Fruit fly (Drosophila melanogaster) whole organism, embryonic: ENCODE data around the gene Tsen34.

Experiments
- Ada2b ChIP-seq: fragments of 200-800 bp; sonication (Bioruptor generic); IDR thresholded peaks from 2 replicates; pipeline ENCODE4 v1.3.6; 2022; ENCODE audit warnings: missing biosample characterization, missing genetic modification characterization
- CG10565 ChIP-seq: fragments of 200-800 bp; sonication (Bioruptor generic); optimal IDR thresholded peaks from 3 replicates; lab custom pipeline; 2016; ENCODE audit warnings: missing biosample characterization, mild to moderate bottlenecking, missing genetic modification characterization
- CG10959 ChIP-seq: fragments of 200-800 bp; sonication (Bioruptor generic); IDR thresholded peaks from 2 replicates; pipeline ENCODE4 v1.3.6; 2022; ENCODE audit warnings: missing biosample characterization, missing genetic modification characterization
- CG11093 ChIP-seq: fragments of 200-800 bp; sonication (Bioruptor generic); IDR thresholded peaks from 3 replicates; pipeline ENCODE4 v1.3.6; 2022; ENCODE audit warnings: missing biosample characterization, missing genetic modification characterization
- CG11504 ChIP-seq: fragments of 200-800 bp; sonication (Bioruptor generic); optimal IDR thresholded peaks from 3 replicates; lab custom pipeline; 2019; ENCODE audit warnings: missing biosample characterization, mild to moderate bottlenecking, missing genetic modification characterization, moderate library complexity
- CG12236 ChIP-seq: fragments of 200-800 bp; sonication (Bioruptor generic); optimal IDR thresholded peaks from 2 replicates; lab custom pipeline; 2016; ENCODE audit warnings: missing biosample characterization, missing genetic modification characterization
- CG12942 ChIP-seq: fragments of 200-800 bp; sonication (Bioruptor generic); optimal IDR thresholded peaks from 3 replicates; lab custom pipeline; 2016; ENCODE audit warnings: missing biosample characterization, missing genetic modification characterization
- CG14667 ChIP-seq: fragments of 200-800 bp; sonication (Bioruptor generic); IDR thresholded peaks from 2 replicates; pipeline ENCODE4 v1.3.6; 2022; ENCODE audit warnings: missing biosample characterization, missing genetic modification characterization
- CG14710 ChIP-seq: fragments of 200-800 bp; sonication (Bioruptor generic); optimal IDR thresholded peaks from 3 replicates; lab custom pipeline; 2019; ENCODE audit warnings: missing biosample characterization, mild to moderate bottlenecking, missing genetic modification characterization, moderate library complexity
- CG17328 ChIP-seq: fragments of 200-800 bp; sonication (Bioruptor generic); IDR thresholded peaks from 2 replicates; pipeline ENCODE4 v1.3.6; 2022; ENCODE audit warnings: missing biosample characterization, missing genetic modification characterization
- CG17361 ChIP-seq: fragments of 200-800 bp; sonication (Bioruptor generic); IDR thresholded peaks from 3 replicates; pipeline ENCODE4 v1.3.6; 2022; ENCODE audit warnings: missing biosample characterization, missing genetic modification characterization
- CG17829 ChIP-seq: fragments of 200-800 bp; optimal IDR thresholded peaks from 2 replicates; lab custom pipeline; 2019; ENCODE audit warnings: missing biosample characterization, mild to moderate bottlenecking, missing genetic modification characterization, moderate library complexity
- CG18262 ChIP-seq: fragments of 200-800 bp; optimal IDR thresholded peaks from 3 replicates; lab custom pipeline; 2019; ENCODE audit warnings: missing biosample characterization, mild to moderate bottlenecking, missing genetic modification characterization, moderate library complexity
- CG2712 ChIP-seq: fragments of 200-800 bp; optimal IDR thresholded peaks from 3 replicates; lab custom pipeline; 2019; ENCODE audit warnings: missing biosample characterization, mild to moderate bottlenecking, missing genetic modification characterization, moderate library complexity
- CG31224 ChIP-seq: fragments of 200-800 bp; sonication (Bioruptor generic); IDR thresholded peaks from 2 replicates; pipeline ENCODE4 v1.3.6; 2022; ENCODE audit warnings: missing biosample characterization, missing genetic modification characterization
- CG31441 ChIP-seq: fragments of 200-800 bp; sonication (Bioruptor generic); IDR thresholded peaks from 2 replicates; pipeline ENCODE4 v1.3.6; 2022; ENCODE audit warnings: missing biosample characterization, missing genetic modification characterization
- CG4360 ChIP-seq: fragments of 200-800 bp; sonication (Bioruptor generic); IDR thresholded peaks from 2 replicates; pipeline ENCODE4 v1.3.6; 2022; ENCODE audit warnings: missing biosample characterization, missing genetic modification characterization
- CG4404 ChIP-seq: fragments of 200-800 bp; sonication (Bioruptor generic); IDR thresholded peaks from 2 replicates; pipeline ENCODE4 v1.3.6; 2022; ENCODE audit warnings: missing biosample characterization, missing genetic modification characterization
- CG6175 ChIP-seq: fragments of 200-800 bp; sonication (Bioruptor generic); IDR thresholded peaks from 3 replicates; pipeline ENCODE4 v1.3.6; 2022; ENCODE audit warnings: missing biosample characterization, missing genetic modification characterization
- CG7271 ChIP-seq: fragments of 200-800 bp; sonication (Bioruptor generic); optimal IDR thresholded peaks from 2 replicates; lab custom pipeline; 2018; ENCODE audit warnings: missing biosample characterization, mild to moderate bottlenecking, missing genetic modification characterization, moderate library complexity
- CG7963 ChIP-seq: fragments of 200-800 bp; sonication (Bioruptor generic); IDR thresholded peaks from 3 replicates; pipeline ENCODE4 v1.3.6; 2022; ENCODE audit warnings: missing biosample characterization, missing genetic modification characterization; ENCODE audit not compliant: partially characterized antibody
- CG8281 ChIP-seq: fragments of 200-800 bp; sonication (Bioruptor generic); optimal IDR thresholded peaks from 2 replicates; lab custom pipeline; 2018; ENCODE audit warnings: missing biosample characterization, mild to moderate bottlenecking, missing genetic modification characterization, moderate library complexity
- CG8290 ChIP-seq, 3 experiments: fragments of 200-800 bp; sonication (Bioruptor generic); optimal IDR thresholded peaks; 2 replicates each; lab custom pipeline; 2016 to 2019; ENCODE audit warnings: missing biosample characterization in 3 of 3, missing genetic modification characterization in 3 of 3, mild to moderate bottlenecking in 2 of 3, moderate library complexity in 1 of 3
- CG8944 ChIP-seq: fragments of 200-800 bp; sonication (Bioruptor generic); optimal IDR thresholded peaks from 3 replicates; lab custom pipeline; 2016; ENCODE audit warnings: missing biosample characterization, missing genetic modification characterization
- CG9215 ChIP-seq: fragments of 200-800 bp; sonication (Bioruptor generic); IDR thresholded peaks from 2 replicates; pipeline ENCODE4 v1.3.6; 2022; ENCODE audit warnings: missing biosample characterization, missing genetic modification characterization
- Dfd ChIP-seq, 2 experiments: fragments of >200 bp; optimal IDR thresholded peaks; 2 replicates each; lab custom pipeline; 2017; ENCODE audit warnings: missing biosample characterization in 2 of 2, missing genetic modification characterization in 2 of 2
- Ets97D ChIP-seq: fragments of 200-800 bp; sonication (Bioruptor generic); optimal IDR thresholded peaks from 3 replicates; lab custom pipeline; 2016; ENCODE audit warnings: missing biosample characterization, missing genetic modification characterization
- H2.0 ChIP-seq: fragments of 200-800 bp; sonication (Bioruptor generic); IDR thresholded peaks from 2 replicates; pipeline ENCODE4 v1.3.6; 2022; ENCODE audit warnings: missing biosample characterization, missing genetic modification characterization
- HLH3B ChIP-seq: fragments of 200-800 bp; sonication (Bioruptor generic); IDR thresholded peaks from 2 replicates; pipeline ENCODE4 v1.3.6; 2022; ENCODE audit warnings: missing biosample characterization, missing genetic modification characterization
- HLH54F ChIP-seq: fragments of 200-800 bp; sonication (Bioruptor generic); optimal IDR thresholded peaks from 3 replicates; lab custom pipeline; 2016; ENCODE audit warnings: missing biosample characterization, missing genetic modification characterization
- Hand ChIP-seq: fragments of 200-800 bp; sonication (Bioruptor generic); optimal IDR thresholded peaks from 2 replicates; lab custom pipeline; 2017; ENCODE audit warnings: mild to moderate bottlenecking, missing biosample characterization, missing genetic modification reagents, missing genetic modification characterization
- Kr ChIP-seq: fragments of 200-800 bp; sonication (Bioruptor generic); optimal IDR thresholded peaks from 2 replicates; lab custom pipeline; 2017; ENCODE audit warnings: missing biosample characterization, mild to moderate bottlenecking, missing genetic modification characterization
- Myb ChIP-seq: fragments of 200-800 bp; sonication (Bioruptor generic); optimal IDR thresholded peaks from 2 replicates; lab custom pipeline; 2016; ENCODE audit warnings: missing biosample characterization, missing genetic modification characterization
- Six4 ChIP-seq: fragments of 200-800 bp; sonication (Bioruptor generic); optimal IDR thresholded peaks from 2 replicates; lab custom pipeline; 2016; ENCODE audit warnings: missing biosample characterization, missing genetic modification characterization
- Sox102F ChIP-seq: fragments of 200-800 bp; sonication (Bioruptor generic); optimal IDR thresholded peaks from 2 replicates; lab custom pipeline; 2018; ENCODE audit warnings: missing biosample characterization, mild to moderate bottlenecking, missing genetic modification characterization, moderate library complexity
- Sry-β ChIP-seq: fragments of 200-800 bp; sonication (Bioruptor generic); optimal IDR thresholded peaks from 2 replicates; lab custom pipeline; 2018; ENCODE audit warnings: missing biosample characterization, mild to moderate bottlenecking, missing genetic modification characterization, moderate library complexity
- Xrp1 ChIP-seq: fragments of 200-800 bp; sonication (Bioruptor generic); IDR thresholded peaks from 2 replicates; pipeline ENCODE4 v1.3.6; 2022; ENCODE audit warnings: missing biosample characterization, missing genetic modification characterization
- ara ChIP-seq: fragments of 200-800 bp; sonication (Bioruptor generic); IDR thresholded peaks from 2 replicates; pipeline ENCODE4 v1.3.6; 2022; ENCODE audit warnings: missing biosample characterization, missing genetic modification characterization
- ash1 ChIP-seq: fragments of 200-800 bp; sonication (Bioruptor generic); optimal IDR thresholded peaks from 2 replicates; lab custom pipeline; 2018; ENCODE audit warnings: missing biosample characterization, mild to moderate bottlenecking, missing genetic modification characterization
- bowl ChIP-seq: fragments of 200-800 bp; sonication (Bioruptor generic); IDR thresholded peaks from 2 replicates; pipeline ENCODE4 v1.3.6; 2022; ENCODE audit warnings: missing biosample characterization, missing genetic modification characterization
- gem ChIP-seq: fragments of 200-800 bp; sonication (Bioruptor generic); optimal IDR thresholded peaks from 2 replicates; lab custom pipeline; 2019; ENCODE audit warnings: missing biosample characterization, mild to moderate bottlenecking, missing genetic modification characterization, moderate library complexity
- hbn ChIP-seq: fragments of 200-800 bp; sonication (Bioruptor generic); IDR thresholded peaks from 2 replicates; pipeline ENCODE4 v1.3.6; 2022; ENCODE audit warnings: missing biosample characterization, missing genetic modification characterization; ENCODE audit not compliant: partially characterized antibody
- ind ChIP-seq: fragments of 200-800 bp; sonication (Bioruptor generic); optimal IDR thresholded peaks from 3 replicates; lab custom pipeline; 2016; ENCODE audit warnings: missing biosample characterization, missing genetic modification characterization
- luna ChIP-seq: fragments of 200-800 bp; sonication (Bioruptor generic); optimal IDR thresholded peaks from 2 replicates; lab custom pipeline; 2016; ENCODE audit warnings: missing biosample characterization, missing genetic modification characterization
- odd ChIP-seq: fragments of 200-800 bp; sonication (Bioruptor generic); optimal IDR thresholded peaks from 2 replicates; lab custom pipeline; 2017; ENCODE audit warnings: missing biosample characterization, mild to moderate bottlenecking, missing genetic modification characterization
- pb ChIP-seq: fragments of 200-800 bp; sonication (Bioruptor generic); optimal IDR thresholded peaks from 3 replicates; lab custom pipeline; 2016; ENCODE audit warnings: missing biosample characterization, missing genetic modification characterization
- sr ChIP-seq: fragments of 200-800 bp; sonication (Bioruptor generic); IDR thresholded peaks from 3 replicates; pipeline ENCODE4 v1.3.6; 2022; ENCODE audit warnings: missing biosample characterization, missing genetic modification characterization
- twi ChIP-seq: fragments of 200-800 bp; optimal IDR thresholded peaks from 2 replicates; lab custom pipeline; 2019; ENCODE audit warnings: missing biosample characterization, mild to moderate bottlenecking, missing genetic modification characterization, moderate library complexity
- zfh2 ChIP-seq: fragments of 200-800 bp; sonication (Bioruptor generic); optimal IDR thresholded peaks from 2 replicates; lab custom pipeline; 2016; ENCODE audit warnings: missing biosample characterization, missing genetic modification characterization

Tsen34 gene

DNA sequence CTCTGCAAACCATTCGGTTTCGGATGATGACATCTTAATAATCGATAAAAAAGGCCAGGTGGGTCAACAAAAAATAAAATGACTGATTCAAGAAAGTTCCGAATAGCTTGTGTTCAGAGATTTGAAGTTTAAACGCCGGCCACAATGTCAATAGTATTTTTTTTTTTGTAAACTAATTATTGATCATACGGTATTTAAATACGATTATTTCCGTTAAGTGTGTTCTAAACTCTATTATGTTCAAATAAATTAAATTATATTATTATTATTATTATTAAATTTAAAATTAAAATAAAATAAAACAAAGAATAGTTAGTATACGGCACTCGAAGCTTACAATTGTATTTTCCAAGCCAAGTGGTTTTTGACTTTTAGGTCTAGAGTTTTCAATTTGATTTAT, 28.2 kb downstream of the Tsen34 start, which contains the start of gene CG13471:
Gene CG13471, minus strand, starts transcription at position 101 of the 400 bp plus-strand sequence.
- TF ChIP-seq Dfd (GFP tag; optimal IDR thresholded peaks at IDR 0.05; lab: Kevin White, UChicago) (no peak), Six4 (GFP tag; lab: Kevin White, UChicago) (no peak), H2.0 (GFP tag; lab: Robert Waterston, UW) (no peak), CG7963 (no peak), hbn (GFP tag; lab: Robert Waterston, UW) (no peak), CG8281 (tag; lab: Kevin White, UChicago) (no peak), luna (no peak), Ada2b (no peak), twi (no peak), CG12942 (no peak), CG14710 (no peak), Hand (GFP tag; lab: Kevin White, UChicago) (no peak), Kr (GFP tag; lab: Kevin White, UChicago) (no peak), pb (GFP tag; lab: Kevin White, UChicago) (no peak), CG31224 (no peak)

DNA sequence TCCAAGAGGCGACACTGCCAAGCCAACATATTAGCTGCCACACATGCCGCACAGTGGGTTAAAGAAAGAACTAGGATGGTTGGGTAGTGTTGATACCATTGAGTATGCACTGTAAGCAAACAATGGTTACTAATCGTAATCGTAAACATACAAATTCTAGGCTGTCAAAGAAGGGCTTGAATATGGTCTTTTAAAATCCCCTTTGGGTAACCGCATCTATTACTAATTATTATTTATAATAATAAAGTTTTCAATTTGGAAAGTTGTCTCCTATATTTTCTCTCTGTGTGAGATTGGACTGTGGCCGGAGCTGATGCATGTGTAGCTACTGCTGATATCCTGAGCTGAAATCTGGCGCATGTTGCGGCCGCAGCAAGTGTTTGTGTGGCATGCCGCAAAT, 29.9 kb downstream of the Tsen34 start:
- TF ChIP-seq bowl, result no peak
- 0 out of 3 replicates have a peak, but pooled peaks have one; percentile 22 for TF ChIP-seq CG11093 (GFP tag; lab: Robert Waterston, UW)
- TF ChIP-seq CG18262 (tag; lab: Kevin White, UChicago), result peak; percentile 36
- TF ChIP-seq CG9215 (GFP tag; lab: Robert Waterston, UW), result no peak
- TF ChIP-seq zfh2, result no peak
- no peak for TF ChIP-seq CG10565 (GFP tag; lab: Kevin White, UChicago)
- TF ChIP-seq CG14667 (GFP tag; lab: Robert Waterston, UW), result no peak
- TF ChIP-seq CG10959 (GFP tag; lab: Robert Waterston, UW), result no peak
- no peak for TF ChIP-seq CG14710
- no peak for TF ChIP-seq HLH3B (GFP tag; lab: Robert Waterston, UW)
- no peak for TF ChIP-seq Ets97D
- no peak for TF ChIP-seq CG6175
- no peak for TF ChIP-seq ind (GFP tag; lab: Kevin White, UChicago)
- TF ChIP-seq CG11504 (tag; lab: Kevin White, UChicago), result no peak
- TF ChIP-seq CG8290 (GFP tag; optimal IDR thresholded peaks at IDR 0.05; lab: Kevin White, UChicago), result no peak
- no peak for TF ChIP-seq CG8290 (tag; optimal IDR thresholded peaks at IDR 0.05; lab: Kevin White, UChicago)
- TF ChIP-seq ara (GFP tag; lab: Robert Waterston, UW), result 0 out of 2 replicates have a peak, but pooled peaks have one; percentile 32
- no peak for TF ChIP-seq CG12236 (GFP tag; lab: Kevin White, UChicago)
- TF ChIP-seq CG7271 (tag; lab: Kevin White, UChicago), result no peak
- TF ChIP-seq odd (GFP tag; lab: Kevin White, UChicago), result no peak
- peak; percentile 40 for TF ChIP-seq gem (tag; lab: Kevin White, UChicago)
- TF ChIP-seq CG2712 (tag; lab: Kevin White, UChicago), result peak; percentile 52
- TF ChIP-seq Sry-β (GFP tag; lab: Kevin White, UChicago), result no peak
- TF ChIP-seq ash1 (GFP tag; lab: Kevin White, UChicago), result no peak
- 0 out of 2 replicates have a peak, but pooled peaks have one; percentile 29 for TF ChIP-seq Xrp1
- no peak for TF ChIP-seq HLH54F (GFP tag; lab: Kevin White, UChicago)
- peak; percentile 23 for TF ChIP-seq CG17829 (tag; lab: Kevin White, UChicago)
- TF ChIP-seq CG4360 (GFP tag; lab: Robert Waterston, UW), result no peak
- TF ChIP-seq CG17328 (GFP tag; lab: Robert Waterston, UW), result 0 out of 2 replicates have a peak, but pooled peaks have one; percentile 9
- TF ChIP-seq Myb (GFP tag; lab: Kevin White, UChicago), result no peak
- TF ChIP-seq Dfd (GFP tag; optimal IDR thresholded peaks at IDR 0.05; lab: Kevin White, UChicago), result no peak
- peak; percentile 1 for TF ChIP-seq Sox102F (GFP tag; lab: Kevin White, UChicago)
- TF ChIP-seq CG31441 (GFP tag; lab: Robert Waterston, UW), result 0 out of 2 replicates have a peak, but pooled peaks have one; percentile 15
- TF ChIP-seq CG4404 (GFP tag; lab: Robert Waterston, UW), result peak; percentile 43; the same call in 1 of the 2 replicates
- 0 out of 3 replicates have a peak, but pooled peaks have one; percentile 31 for TF ChIP-seq CG17361 (GFP tag; lab: Robert Waterston, UW)
- no peak for TF ChIP-seq sr (GFP tag; lab: Robert Waterston, UW)
- TF ChIP-seq CG8944 (GFP tag; lab: Kevin White, UChicago), result no peak
